Fruit fly (Drosophila melanogaster) whole organism, embryonic: Measurements from ENCODE around the gene CG13720.

ENCODE experiments used
- CG15011 ChIP-seq: fragments of 200-800 bp; sonication (Bioruptor generic); optimal IDR thresholded peaks from 3 replicates; lab custom pipeline; 2018; ENCODE audit warnings: missing biosample characterization, mild to moderate bottlenecking, missing genetic modification characterization
- CG15269 ChIP-seq: fragments of 200-800 bp; sonication (Bioruptor generic); optimal IDR thresholded peaks from 2 replicates; lab custom pipeline; 2018; ENCODE audit warnings: missing biosample characterization, mild to moderate bottlenecking, missing genetic modification characterization, moderate library complexity
- CG32532 ChIP-seq: fragments of 200-800 bp; sonication (Bioruptor generic); IDR thresholded peaks from 2 replicates; pipeline ENCODE4 v1.3.6; 2022; ENCODE audit warnings: missing biosample characterization, missing genetic modification characterization
- CG3847 ChIP-seq: fragments of 200-800 bp; sonication (Bioruptor generic); IDR thresholded peaks from 2 replicates; pipeline ENCODE4 v1.3.6; 2022; ENCODE audit warnings: missing biosample characterization, missing genetic modification characterization
- CoRest ChIP-seq: fragments of 200-800 bp; sonication (Bioruptor generic); optimal IDR thresholded peaks from 3 replicates; lab custom pipeline; 2018; ENCODE audit warnings: missing biosample characterization, mild to moderate bottlenecking, missing genetic modification characterization, moderate library complexity
- Fer2 ChIP-seq: fragments of 200-800 bp; sonication (Bioruptor generic); optimal IDR thresholded peaks from 2 replicates; lab custom pipeline; 2018; ENCODE audit warnings: missing biosample characterization, mild to moderate bottlenecking, missing genetic modification characterization, moderate library complexity
- H2.0 ChIP-seq: fragments of 200-800 bp; sonication (Bioruptor generic); IDR thresholded peaks from 2 replicates; pipeline ENCODE4 v1.3.6; 2022; ENCODE audit warnings: missing biosample characterization, missing genetic modification characterization
- Lpt ChIP-seq: fragments of >200 bp; optimal IDR thresholded peaks from 2 replicates; lab custom pipeline; 2018; ENCODE audit warnings: missing biosample characterization, missing genetic modification characterization
- Meics ChIP-seq: fragments of 200-800 bp; sonication (Bioruptor generic); optimal IDR thresholded peaks from 2 replicates; lab custom pipeline; 2017; ENCODE audit warnings: missing biosample characterization, mild to moderate bottlenecking, missing genetic modification characterization
- Neu2 ChIP-seq: fragments of 200-800 bp; sonication (Bioruptor generic); optimal IDR thresholded peaks from 3 replicates; lab custom pipeline; 2016; ENCODE audit warnings: missing biosample characterization, missing genetic modification characterization, borderline replicate concordance
- psq ChIP-seq: fragments of 200-800 bp; sonication (Bioruptor generic); optimal IDR thresholded peaks from 2 replicates; lab custom pipeline; 2017; ENCODE audit warnings: missing biosample characterization, missing genetic modification characterization
- zfh2 ChIP-seq: fragments of 200-800 bp; sonication (Bioruptor generic); optimal IDR thresholded peaks from 2 replicates; lab custom pipeline; 2016; ENCODE audit warnings: missing biosample characterization, missing genetic modification characterization

DNA sequence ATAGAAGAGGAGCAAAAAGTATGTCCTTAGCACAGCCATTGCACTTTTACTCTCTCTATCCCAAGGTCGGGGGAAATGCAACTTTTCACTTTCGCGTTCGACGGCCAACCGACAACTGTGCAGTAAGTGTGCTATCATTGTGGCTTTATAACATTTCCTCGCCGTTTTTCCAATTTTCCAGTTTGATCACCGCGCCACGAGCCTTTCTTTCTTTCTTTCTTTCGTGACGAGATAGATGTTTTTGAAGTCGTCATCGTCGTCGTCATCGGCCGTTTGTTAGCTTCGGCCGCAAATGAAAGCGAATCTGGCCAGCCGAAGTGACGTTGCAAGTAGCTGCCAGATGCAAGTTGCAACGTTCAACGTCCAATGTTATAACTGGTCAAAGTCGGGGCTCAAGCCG, at the start of gene CG13720:
- TF ChIP-seq Meics (GFP tag; lab: Kevin White, UChicago) (no peak), Lpt (GFP tag; lab: Kevin White, UChicago) (no peak), CG15011 (no peak), Fer2 (tag; lab: Kevin White, UChicago) (no peak), zfh2 (GFP tag; lab: Kevin White, UChicago) (no peak), CoRest (tag; lab: Kevin White, UChicago) (no peak), CG15269 (tag; lab: Kevin White, UChicago) (no peak), CG32532 (no peak), CG3847 (GFP tag; lab: Robert Waterston, UW) (no peak), Neu2 (no peak), psq (GFP tag; lab: Kevin White, UChicago) (no peak), H2.0 (GFP tag; lab: Robert Waterston, UW) (no peak)
